Worm (Caenorhabditis elegans): ENCODE data around the gene T03F6.10.

DNA sequence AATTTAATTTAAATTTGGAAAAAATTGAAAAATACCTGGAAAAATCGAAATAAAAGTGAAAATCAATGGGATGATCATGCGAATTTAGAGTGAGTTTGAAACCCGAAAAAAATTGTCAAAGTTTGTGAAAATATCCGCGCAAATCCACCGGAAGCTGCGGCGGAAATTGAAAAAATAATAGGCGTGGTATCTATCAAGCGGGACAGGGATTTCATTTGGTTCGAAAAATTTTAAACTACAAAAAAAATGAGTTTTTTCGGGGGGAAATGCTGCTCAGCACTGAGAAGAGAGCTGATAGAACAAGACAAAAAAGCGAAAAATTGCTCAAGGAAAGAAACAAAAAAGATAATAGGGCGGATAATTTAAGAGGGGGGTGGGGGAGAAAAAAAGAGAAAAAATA lies 7.2 kb downstream of the T03F6.10 start, which contains the start of gene T03F6.9:
- TF ChIP-seq bed-1 (GFP tag; IDR thresholded peaks at IDR 0.05), result no peak
- no peak for TF ChIP-seq cebp-1 (GFP tag; IDR thresholded peaks at IDR 0.05)
- TF ChIP-seq cebp-1 (tag; optimal IDR thresholded peaks at IDR 0.05), result no peak
- no peak for TF ChIP-seq attf-3 (GFP tag; conservative IDR thresholded peaks at IDR 0.05)
- TF ChIP-seq athp-1 (tag; optimal IDR thresholded peaks at IDR 0.05), result no peak
- TF ChIP-seq madf-6 (GFP tag; IDR thresholded peaks at IDR 0.05), result no peak
- TF ChIP-seq tlf-1 (GFP tag; optimal IDR thresholded peaks at IDR 0.05), result no peak
- TF ChIP-seq ztf-6 (GFP tag; IDR thresholded peaks at IDR 0.05), result no peak
- TF ChIP-seq snpc-1.3 (tag; optimal IDR thresholded peaks at IDR 0.05; ENCODE audit: insufficient read depth), result no peak
- no peak for TF ChIP-seq ztf-25 (GFP tag; IDR thresholded peaks at IDR 0.05)
- no peak for TF ChIP-seq madf-10 (tag; optimal IDR thresholded peaks at IDR 0.05)
- no peak for TF ChIP-seq snpc-3.4 (tag; optimal IDR thresholded peaks at IDR 0.05)
- TF ChIP-seq F10E7.11 (tag; optimal IDR thresholded peaks at IDR 0.05), result no peak

Data from whole organism, young adult.